Worm (Caenorhabditis elegans) whole organism, mixed stage, embryonic: Measurements from ENCODE around the gene T28A11.20.

Experiments used
- ceh-43 ChIP-seq: fragments of 200-800 bp; sonication (Bioruptor generic); optimal IDR thresholded peaks from 2 replicates; lab custom pipeline; 2018; ENCODE audit warnings: mild to moderate bottlenecking, missing genetic modification characterization, moderate library complexity, missing compliant biosample characterization
- ces-1 ChIP-seq: fragments of 150-350 bp; optimal IDR thresholded peaks from 2 replicates; lab custom pipeline; 2014; ENCODE audit warnings: missing biosample characterization, missing genetic modification reagents, missing genetic modification characterization
- drap-1 ChIP-seq: fragments of 200-800 bp; sonication (Bioruptor generic); optimal IDR thresholded peaks from 3 replicates; lab custom pipeline; 2018; ENCODE audit warnings: mild to moderate bottlenecking, missing genetic modification characterization, missing compliant biosample characterization
- elt-1 ChIP-seq: sonication (generic microtip); optimal IDR thresholded peaks from 2 replicates; lab custom pipeline; 2017; ENCODE audit warnings: missing genetic modification characterization, mild to moderate bottlenecking, missing compliant biosample characterization, antibody characterized with exemption, moderate library complexity, borderline replicate concordance; ENCODE audit not compliant: insufficient read depth
- elt-3 ChIP-seq: fragments of 150-350 bp; optimal IDR thresholded peaks from 2 replicates; lab custom pipeline; 2014; ENCODE audit warnings: missing biosample characterization, missing genetic modification characterization
- ham-2 ChIP-seq: fragments of 200-800 bp; sonication (Bioruptor generic); optimal IDR thresholded peaks from 2 replicates; lab custom pipeline; 2018; ENCODE audit warnings: mild to moderate bottlenecking, missing genetic modification characterization, missing compliant biosample characterization
- lsy-2 ChIP-seq: fragments of 150-350 bp; optimal IDR thresholded peaks from 2 replicates; lab custom pipeline; 2014; ENCODE audit warnings: missing biosample characterization, missing genetic modification characterization
- mls-2 ChIP-seq: sonication (generic microtip); optimal IDR thresholded peaks from 2 replicates; lab custom pipeline; 2016; ENCODE audit warnings: mild to moderate bottlenecking, missing genetic modification characterization, moderate library complexity, missing compliant biosample characterization
- nhr-28 ChIP-seq: fragments of 150-350 bp; optimal IDR thresholded peaks from 2 replicates; lab custom pipeline; 2014; ENCODE audit warnings: missing biosample characterization, missing genetic modification characterization
- nhr-76 ChIP-seq: sonication (generic microtip); optimal IDR thresholded peaks from 2 replicates; lab custom pipeline; 2017; ENCODE audit warnings: missing biosample characterization, missing genetic modification characterization
- sptf-1 ChIP-seq: sonication (generic microtip); optimal IDR thresholded peaks from 2 replicates; lab custom pipeline; 2017; ENCODE audit warnings: mild to moderate bottlenecking, missing genetic modification characterization, moderate library complexity, missing compliant biosample characterization
- unc-39 ChIP-seq: fragments of 150-350 bp; optimal IDR thresholded peaks from 2 replicates; lab custom pipeline; 2014; ENCODE audit warnings: missing biosample characterization, missing genetic modification characterization
- ztf-11 ChIP-seq: fragments of 150-350 bp; optimal IDR thresholded peaks from 2 replicates; lab custom pipeline; 2014; ENCODE audit warnings: missing biosample characterization, missing genetic modification characterization

T28A11.20 gene

ce11 chrV:3230597-3230996 is 42.5 kb downstream of the T28A11.20 start, which contains the start of gene K08D9.10:
Gene K08D9.10 (plus strand): TSS chrV:3230897.
- TF ChIP-seq lsy-2, result no peak

DNA sequence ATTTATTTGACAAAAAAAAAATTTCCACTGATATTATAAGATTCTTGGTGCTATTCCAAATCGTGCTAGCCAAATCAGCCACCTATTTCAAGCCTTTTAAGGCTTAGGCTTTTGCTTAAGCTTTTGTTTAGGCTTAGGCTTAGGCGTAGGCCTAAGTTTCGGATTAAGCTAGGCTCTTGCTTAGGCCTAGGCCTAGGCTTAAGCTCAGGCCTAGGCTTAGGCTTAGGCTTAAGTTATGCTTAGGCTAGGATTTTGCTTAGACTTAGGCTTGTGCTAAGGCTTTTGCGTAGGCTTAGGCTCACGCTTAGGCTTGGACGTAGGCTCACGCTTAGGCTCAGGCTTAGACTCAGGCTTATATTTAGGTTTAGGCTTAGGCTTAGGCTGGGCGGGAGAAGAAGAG is 42.9 kb downstream of the T28A11.20 start:
- TF ChIP-seq mls-2, result no peak
- TF ChIP-seq ham-2 (GFP tag; lab: Kevin White, UChicago), result no peak
- TF ChIP-seq ztf-11 (tag; lab: Kevin White, UChicago), result no peak
- no peak for TF ChIP-seq ceh-43 (GFP tag; lab: Kevin White, UChicago)
- no peak for TF ChIP-seq elt-1 (tag; lab: Kevin White, UChicago)
- TF ChIP-seq nhr-76, result no peak
- TF ChIP-seq ces-1 (GFP tag; lab: Kevin White, UChicago), result no peak
- no peak for TF ChIP-seq unc-39 (tag; lab: Kevin White, UChicago)

DNA sequence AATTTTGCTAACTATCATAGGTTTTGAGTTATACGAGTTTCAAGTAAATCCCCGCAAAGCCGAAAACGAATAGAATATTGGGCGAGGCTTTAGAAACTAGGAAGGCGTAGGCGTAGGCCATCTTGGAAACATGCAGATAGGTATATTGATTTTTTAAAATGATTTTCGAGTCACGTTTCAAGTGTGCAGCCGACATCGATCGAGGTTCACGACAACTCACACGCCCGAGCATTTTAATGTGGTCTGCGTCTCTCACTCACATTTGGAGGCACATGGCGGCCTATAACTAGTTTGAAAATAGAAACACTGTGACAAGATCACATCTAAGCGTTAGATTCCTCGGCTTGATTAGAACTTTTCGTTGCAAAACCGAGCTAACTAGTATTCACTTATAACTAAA is 45.7 kb downstream of the T28A11.20 start, which contains the start of gene K08D9.2:
Gene K08D9.2, plus strand, starts transcription at position 301 of the 400 bp plus-strand sequence.
- TF ChIP-seq mls-2, result no peak
- no peak for TF ChIP-seq drap-1
- TF ChIP-seq nhr-28 (tag; lab: Kevin White, UChicago), result no peak
- no peak for TF ChIP-seq elt-3 (tag; lab: Kevin White, UChicago)
- TF ChIP-seq sptf-1 (tag; lab: Kevin White, UChicago), result no peak
